Worm (Caenorhabditis elegans): ENCODE data around the gene F58D2.5.

Gene F58D2.5

DNA sequence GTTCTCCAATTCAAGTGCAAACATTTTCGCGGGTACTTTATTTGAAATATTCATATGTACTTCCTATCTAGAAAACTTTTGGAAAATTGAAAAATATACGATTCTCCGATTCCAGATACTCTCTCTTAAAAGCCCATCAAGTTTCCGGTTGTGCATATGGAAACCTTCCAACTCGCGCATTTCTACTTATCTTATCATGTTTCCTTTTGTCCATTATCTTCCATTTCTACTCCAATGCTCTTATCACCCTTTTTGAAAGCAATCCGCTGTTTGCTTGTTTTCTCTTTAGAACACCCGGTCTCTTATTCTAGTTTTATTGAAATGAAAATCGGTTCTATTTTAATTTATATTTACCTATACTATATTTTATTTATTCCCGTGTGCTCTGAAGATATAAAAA is 28.5 kb upstream of the F58D2.5 start, which contains the start of gene C48D1.5:
Gene C48D1.5, plus strand, starts transcription at position 301 of the 400 bp plus-strand sequence.
- no peak for TF ChIP-seq mbf-1 (tag; optimal IDR thresholded peaks at IDR 0.05)
- no peak for TF ChIP-seq fos-1 (tag; optimal IDR thresholded peaks at IDR 0.05)
- no peak for TF ChIP-seq nhr-129 (tag; optimal IDR thresholded peaks at IDR 0.05)
- TF ChIP-seq nhr-6 (tag; optimal IDR thresholded peaks at IDR 0.05) = no peak
- TF ChIP-seq lin-11 (tag; optimal IDR thresholded peaks at IDR 0.05) = no peak
- no peak for TF ChIP-seq crh-2 (tag; optimal IDR thresholded peaks at IDR 0.05)
- no peak for TF ChIP-seq snpc-4 (tag; optimal IDR thresholded peaks at IDR 0.05)
- no peak for TF ChIP-seq zag-1 (tag; optimal IDR thresholded peaks at IDR 0.05)
- no peak for TF ChIP-seq unc-62 (GFP tag; optimal IDR thresholded peaks at IDR 0.05)
- TF ChIP-seq egl-27 (tag; optimal IDR thresholded peaks at IDR 0.05) = no peak
- TF ChIP-seq lsy-2 (tag; optimal IDR thresholded peaks at IDR 0.05) = no peak
- TF ChIP-seq sma-9 (GFP tag; optimal IDR thresholded peaks at IDR 0.05) = no peak
- no peak for TF ChIP-seq sma-9 (tag; optimal IDR thresholded peaks at IDR 0.05)
- no peak for TF ChIP-seq peb-1 (tag; optimal IDR thresholded peaks at IDR 0.05)

DNA sequence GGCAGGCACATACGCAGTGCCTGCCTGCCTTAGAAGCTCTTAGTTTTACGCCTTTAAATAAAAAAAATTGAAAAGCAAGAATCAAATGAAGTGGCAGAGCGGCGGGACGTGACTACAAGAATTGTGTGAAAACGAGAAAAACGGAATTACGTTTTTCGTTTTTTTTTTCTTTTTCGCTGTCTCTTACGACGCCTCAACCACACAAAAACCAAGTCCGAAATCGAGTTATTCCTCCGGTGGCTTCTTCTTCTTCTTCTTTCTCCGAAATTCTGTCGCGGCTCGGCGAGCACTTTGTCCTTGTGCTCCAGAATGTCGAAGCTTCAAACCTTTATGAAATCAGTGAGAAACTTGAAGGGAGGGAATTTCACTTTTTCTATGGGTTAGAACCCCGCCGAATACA is 27.5 kb upstream of the F58D2.5 start:
- TF ChIP-seq nhr-25 (tag; optimal IDR thresholded peaks at IDR 0.05) = no peak
- TF ChIP-seq ceh-16 (tag; optimal IDR thresholded peaks at IDR 0.05) = no peak
- TF ChIP-seq alr-1 (tag; optimal IDR thresholded peaks at IDR 0.05) = no peak
- TF ChIP-seq mab-5 (tag; optimal IDR thresholded peaks at IDR 0.05) = no peak
- no peak for TF ChIP-seq elt-3 (tag; optimal IDR thresholded peaks at IDR 0.05)
- no peak for TF ChIP-seq nhr-10 (tag; optimal IDR thresholded peaks at IDR 0.05)
- TF ChIP-seq lin-11 (tag; optimal IDR thresholded peaks at IDR 0.05) = no peak
- TF ChIP-seq zag-1 (tag; optimal IDR thresholded peaks at IDR 0.05) = no peak
- no peak for TF ChIP-seq crh-2 (tag; optimal IDR thresholded peaks at IDR 0.05)
- TF ChIP-seq nhr-129 (tag; optimal IDR thresholded peaks at IDR 0.05) = no peak
- no peak for TF ChIP-seq nhr-6 (tag; optimal IDR thresholded peaks at IDR 0.05)
- TF ChIP-seq dmd-4 (tag; optimal IDR thresholded peaks at IDR 0.05) = no peak
- no peak for TF ChIP-seq sma-3 (GFP tag; optimal IDR thresholded peaks at IDR 0.05)
- no peak for TF ChIP-seq gmeb-1 (tag; optimal IDR thresholded peaks at IDR 0.05)
- no peak for TF ChIP-seq F13H6.1 (tag; optimal IDR thresholded peaks at IDR 0.05)
- no peak for TF ChIP-seq nhr-21 (tag; optimal IDR thresholded peaks at IDR 0.05)
- no peak for TF ChIP-seq ztf-4 (tag; optimal IDR thresholded peaks at IDR 0.05)
- TF ChIP-seq nhr-77 (tag; optimal IDR thresholded peaks at IDR 0.05) = no peak
- no peak for TF ChIP-seq unc-62 (GFP tag; optimal IDR thresholded peaks at IDR 0.05)

DNA sequence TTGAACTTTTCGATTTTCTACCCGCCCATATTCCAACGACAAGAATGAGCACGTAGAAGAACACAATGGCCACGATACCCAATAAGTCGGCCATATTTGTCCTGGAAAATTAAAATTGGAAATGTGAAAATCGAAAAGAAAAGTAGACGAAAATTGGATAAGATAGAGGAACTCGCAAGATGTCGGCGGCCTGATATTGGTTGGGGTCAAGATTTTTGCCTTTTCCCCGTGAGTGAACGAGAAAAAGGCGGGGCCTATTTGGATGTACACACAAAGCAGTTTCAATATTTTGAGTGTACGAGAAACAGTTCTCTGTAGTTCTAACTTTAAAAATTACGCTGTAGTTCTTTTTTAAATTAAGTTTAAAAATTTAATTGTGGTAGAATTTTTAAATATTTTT is 21.3 kb upstream of the F58D2.5 start, which contains the start of gene cho-1:
Gene cho-1, minus strand, starts transcription at position 101 of the 400 bp plus-strand sequence.
- no peak for TF ChIP-seq lin-13 (GFP tag; optimal IDR thresholded peaks at IDR 0.05)
- TF ChIP-seq snpc-4 (tag; optimal IDR thresholded peaks at IDR 0.05) = no peak
- no peak for TF ChIP-seq sma-3 (GFP tag; optimal IDR thresholded peaks at IDR 0.05)
- no peak for TF ChIP-seq aly-2 (tag; optimal IDR thresholded peaks at IDR 0.05)
- no peak for TF ChIP-seq nhr-10 (tag; optimal IDR thresholded peaks at IDR 0.05)
- no peak for TF ChIP-seq elt-3 (tag; optimal IDR thresholded peaks at IDR 0.05)
- TF ChIP-seq mdl-1 (tag; optimal IDR thresholded peaks at IDR 0.05) = no peak

DNA sequence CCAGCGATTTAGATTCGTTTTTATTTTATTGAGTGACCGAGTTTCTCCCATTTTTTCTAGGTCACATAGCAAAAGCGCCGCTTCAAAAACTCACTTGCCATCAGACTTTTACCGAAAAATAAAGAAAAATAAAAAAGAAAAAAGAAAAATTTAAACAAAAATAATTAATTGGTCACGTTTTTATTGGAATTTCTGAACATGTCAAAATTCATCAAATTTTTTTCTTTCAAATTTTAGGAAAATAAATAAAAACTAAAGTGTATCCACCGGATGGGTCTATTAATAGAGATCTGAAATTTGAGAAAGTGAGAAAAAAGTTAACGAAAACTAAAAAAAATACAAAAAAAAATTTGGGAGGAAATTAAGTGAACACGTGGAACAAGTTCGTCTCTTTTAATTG is 16.4 kb upstream of the F58D2.5 start, which contains the start of gene C48D1.9:
Gene C48D1.9, minus strand, starts transcription at position 101 of the 400 bp plus-strand sequence.
- TF ChIP-seq mab-5 (tag; optimal IDR thresholded peaks at IDR 0.05) = no peak
- TF ChIP-seq ztf-11 (tag; optimal IDR thresholded peaks at IDR 0.05) = no peak
- no peak for TF ChIP-seq skn-1 (tag; optimal IDR thresholded peaks at IDR 0.05)
- no peak for TF ChIP-seq Y55F3AM.14 (GFP tag; optimal IDR thresholded peaks at IDR 0.05)
- TF ChIP-seq egl-27 (tag; optimal IDR thresholded peaks at IDR 0.05) = no peak
- no peak for TF ChIP-seq gmeb-1 (tag; optimal IDR thresholded peaks at IDR 0.05)
- TF ChIP-seq C34F6.9 (tag; optimal IDR thresholded peaks at IDR 0.05) = no peak
- no peak for TF ChIP-seq lsy-2 (tag; optimal IDR thresholded peaks at IDR 0.05)
- TF ChIP-seq lin-11 (tag; optimal IDR thresholded peaks at IDR 0.05) = no peak
- TF ChIP-seq ztf-1 (GFP tag; conservative IDR thresholded peaks at IDR 0.05) = no peak
- no peak for TF ChIP-seq nhr-11 (tag; optimal IDR thresholded peaks at IDR 0.05)
- TF ChIP-seq crh-2 (tag; optimal IDR thresholded peaks at IDR 0.05) = no peak
- no peak for TF ChIP-seq unc-55 (GFP tag; optimal IDR thresholded peaks at IDR 0.05)
- TF ChIP-seq ama-1 (optimal IDR thresholded peaks at IDR 0.05) = no peak
- no peak for TF ChIP-seq mdl-1 (tag; optimal IDR thresholded peaks at IDR 0.05)
